Worm (Caenorhabditis elegans) whole organism, late embryonic: ENCODE measurements around the gene F44G3.7.

Source experiments
- F13H6.1 ChIP-seq: sonication (generic microtip); optimal IDR thresholded peaks from 2 replicates; lab custom pipeline; 2016; ENCODE audit warnings: missing genetic modification characterization, missing compliant biosample characterization
- ceh-24 ChIP-seq: sonication (generic microtip); optimal IDR thresholded peaks from 2 replicates; lab custom pipeline; 2016; ENCODE audit warnings: mild to moderate bottlenecking, missing genetic modification characterization, missing compliant biosample characterization
- ets-4 ChIP-seq: sonication (generic microtip); optimal IDR thresholded peaks from 2 replicates; lab custom pipeline; 2016; ENCODE audit warnings: missing genetic modification characterization, missing compliant biosample characterization
- hlh-15 ChIP-seq: sonication (generic microtip); optimal IDR thresholded peaks from 2 replicates; lab custom pipeline; 2016; ENCODE audit warnings: missing genetic modification characterization, missing compliant biosample characterization

DNA sequence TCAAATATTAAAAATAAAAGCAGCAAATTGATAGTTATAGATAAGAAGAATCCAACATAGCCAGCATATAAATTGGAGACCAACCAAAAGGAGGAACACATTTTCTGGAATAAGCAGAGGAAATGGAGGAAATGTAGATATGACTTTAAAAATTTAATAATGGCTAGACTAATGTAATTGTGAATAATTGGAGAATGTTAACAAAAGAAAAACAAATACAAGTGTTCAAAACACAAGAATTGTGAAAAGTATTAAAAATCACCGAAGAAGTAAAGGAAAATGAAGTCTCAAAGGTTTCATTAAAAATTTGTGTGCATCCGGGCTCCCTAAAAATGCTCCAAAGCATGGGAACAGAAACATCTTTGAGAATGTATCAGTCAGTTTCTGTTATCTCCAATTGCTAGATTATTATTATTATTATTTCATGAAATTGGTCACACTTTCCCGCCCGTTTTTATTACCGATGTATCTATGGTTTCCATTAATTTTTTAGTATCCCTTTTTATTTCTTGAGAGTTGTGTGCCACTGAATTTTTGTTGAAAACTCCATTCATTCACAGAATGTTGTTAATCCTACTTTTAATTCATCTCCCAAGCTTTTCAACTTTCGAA lies 25.3 kb upstream of the F44G3.7 start, which contains the start of the genes str-109 and F10A3.11:
- no peak for TF ChIP-seq ets-4
- no peak for TF ChIP-seq ceh-24 (tag; lab: Kevin White, UChicago)
- no peak for TF ChIP-seq hlh-15 (tag; lab: Kevin White, UChicago)
- TF ChIP-seq F13H6.1: no peak
